Worm (Caenorhabditis elegans): ENCODE data around the gene C50H2.5.

Gene C50H2.5

ce11 chrV:9962916-9963315, 44.4 kb downstream of the C50H2.5 start:
- TF ChIP-seq mdt-29 (GFP tag; IDR thresholded peaks at IDR 0.05) (no peak), unc-62 (GFP tag; optimal IDR thresholded peaks at IDR 0.05 in 1 of 2) (peak in 1 of 2 experiments; percentile 71), unc-62 (tag; optimal IDR thresholded peaks at IDR 0.05) (no peak), daf-16 (GFP tag; optimal IDR thresholded peaks at IDR 0.05) (no peak), daf-16 (tag; optimal IDR thresholded peaks at IDR 0.05) (no peak), daf-19 (GFP tag; conservative IDR thresholded peaks at IDR 0.05) (no peak), mxl-2 (GFP tag; conservative IDR thresholded peaks at IDR 0.05) (no peak), Y48G9A.11 (GFP tag; IDR thresholded peaks at IDR 0.05) (no peak), dve-1 (tag; optimal IDR thresholded peaks at IDR 0.05; ENCODE audit: insufficient read depth) (no peak), aly-2 (tag; optimal IDR thresholded peaks at IDR 0.05) (no peak), lin-39 (tag; optimal IDR thresholded peaks at IDR 0.05) (no peak), lir-3 (tag; optimal IDR thresholded peaks at IDR 0.05) (no peak), zfp-2 (tag; optimal IDR thresholded peaks at IDR 0.05) (no peak), mep-1 (tag; optimal IDR thresholded peaks at IDR 0.05) (peak; percentile 17), skn-1 (tag; optimal IDR thresholded peaks at IDR 0.05) (no peak), set-16 (GFP tag; IDR thresholded peaks at IDR 0.05) (peak; percentile 44; the same call in 1 of the 2 replicates), lin-13 (GFP tag; optimal IDR thresholded peaks at IDR 0.05) (no peak), F49E8.2 (tag; optimal IDR thresholded peaks at IDR 0.05; ENCODE audit: borderline replicate concordance) (no peak), ceh-44 (GFP tag; IDR thresholded peaks at IDR 0.05) (no peak), arid-1 (GFP tag; conservative IDR thresholded peaks at IDR 0.05) (no peak), nhr-237 (tag; optimal IDR thresholded peaks at IDR 0.05) (no peak), mes-2 (tag; optimal IDR thresholded peaks at IDR 0.05; ENCODE audit: poor library complexity, severe bottlenecking) (peak; percentile 6), cey-2 (tag; optimal IDR thresholded peaks at IDR 0.05; ENCODE audit: borderline replicate concordance, insufficient read depth) (no peak), nhr-76 (tag; optimal IDR thresholded peaks at IDR 0.05) (no peak), attf-4 (tag; optimal IDR thresholded peaks at IDR 0.05) (no peak), lin-29 (GFP tag; IDR thresholded peaks at IDR 0.05) (no peak), hmg-1.1 (GFP tag; IDR thresholded peaks at IDR 0.05) (no peak), nhr-102 (tag; optimal IDR thresholded peaks at IDR 0.05) (no peak), jun-1 (tag; optimal IDR thresholded peaks at IDR 0.05) (no peak), nhr-10 (tag; optimal IDR thresholded peaks at IDR 0.05) (no peak), lin-15B (tag; optimal IDR thresholded peaks at IDR 0.05) (no peak), nhr-25 (tag; optimal IDR thresholded peaks at IDR 0.05; ENCODE audit: borderline replicate concordance, insufficient read depth) (peak; percentile 28), duxl-1 (tag; optimal IDR thresholded peaks at IDR 0.05; ENCODE audit: poor library complexity) (no peak), madf-9 (GFP tag; conservative IDR thresholded peaks at IDR 0.05) (no peak), dmd-9 (GFP tag; IDR thresholded peaks at IDR 0.05) (no peak), saeg-2 (GFP tag; IDR thresholded peaks at IDR 0.05) (no peak), fos-1 (tag; optimal IDR thresholded peaks at IDR 0.05) (no peak), madf-5 (GFP tag; IDR thresholded peaks at IDR 0.05) (no peak), ctbp-1 (GFP tag; IDR thresholded peaks at IDR 0.05) (no peak), mdl-1 (tag; optimal IDR thresholded peaks at IDR 0.05) (no peak), F44E2.7 (GFP tag; IDR thresholded peaks at IDR 0.05) (no peak), daf-12 (tag; optimal IDR thresholded peaks at IDR 0.05) (no peak), mxl-3 (GFP tag; optimal IDR thresholded peaks at IDR 0.05) (no peak), ZK337.2 (GFP tag; IDR thresholded peaks at IDR 0.05) (no peak), ztf-7 (tag; optimal IDR thresholded peaks at IDR 0.05) (no peak), pha-4 (GFP tag; IDR thresholded peaks at IDR 0.05) (no peak), pha-4 (tag; optimal IDR thresholded peaks at IDR 0.05) (no peak), ceh-20 (GFP tag; IDR thresholded peaks at IDR 0.05) (0 out of 2 replicates have a peak, but pooled peaks have one; percentile 35), nhr-42 (GFP tag; IDR thresholded peaks at IDR 0.05) (no peak), hif-1 (tag; optimal IDR thresholded peaks at IDR 0.05) (no peak), rbr-2 (tag; optimal IDR thresholded peaks at IDR 0.05) (no peak), pqm-1 (tag; optimal IDR thresholded peaks at IDR 0.05) (no peak)
